Worm (Caenorhabditis elegans): ENCODE results near the gene srx-7.

The srx-7 gene

DNA sequence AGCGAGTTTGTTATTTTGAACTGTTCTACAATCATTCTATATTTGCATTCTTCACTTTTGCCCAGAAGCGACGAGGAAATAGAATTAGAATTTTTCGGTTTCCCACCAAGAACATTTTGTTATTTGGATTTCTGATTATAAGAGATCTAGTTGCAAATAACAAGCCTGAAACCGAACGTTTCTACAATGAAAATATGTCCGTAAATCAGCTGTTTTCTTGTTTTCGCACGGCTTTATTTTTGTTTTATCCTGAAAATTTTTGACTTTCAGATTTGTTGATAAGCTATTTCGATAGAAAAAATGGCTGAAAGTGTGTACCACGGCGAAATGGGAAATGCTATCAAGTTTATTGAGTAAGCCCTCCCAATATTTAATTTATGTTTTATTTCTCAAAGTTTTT lies 32.4 kb upstream of the srx-7 start, which contains the start of gene srw-108:
srw-108 (plus strand) TSS at position 301 of the 400 bp plus-strand sequence.
- TF ChIP-seq D2030.7 (GFP tag; IDR thresholded peaks at IDR 0.05) (no peak), attf-6 (GFP tag; IDR thresholded peaks at IDR 0.05) (no peak), ccch-3 (GFP tag; optimal IDR thresholded peaks at IDR 0.05) (no peak), bed-1 (GFP tag; IDR thresholded peaks at IDR 0.05) (no peak), dox-1 (GFP tag; IDR thresholded peaks at IDR 0.05) (no peak), zfh-2 (GFP tag; conservative IDR thresholded peaks at IDR 0.05) (no peak), athp-1 (tag; optimal IDR thresholded peaks at IDR 0.05) (no peak), chd-7 (tag; optimal IDR thresholded peaks at IDR 0.05) (no peak), B0019.2 (GFP tag; conservative IDR thresholded peaks at IDR 0.05) (no peak), somi-1 (GFP tag; optimal IDR thresholded peaks at IDR 0.05) (no peak), Y53F4B.3 (GFP tag; IDR thresholded peaks at IDR 0.05) (no peak), dpff-1 (tag; optimal IDR thresholded peaks at IDR 0.05) (no peak), tlf-1 (GFP tag; optimal IDR thresholded peaks at IDR 0.05) (no peak), F23B12.7 (tag; optimal IDR thresholded peaks at IDR 0.05; ENCODE audit: insufficient read depth) (no peak), hlh-12 (tag; optimal IDR thresholded peaks at IDR 0.05) (no peak), egl-44 (GFP tag; IDR thresholded peaks at IDR 0.05) (no peak), nfya-2 (GFP tag; IDR thresholded peaks at IDR 0.05) (no peak), ceh-27 (GFP tag; optimal IDR thresholded peaks at IDR 0.05) (no peak), dpl-1 (GFP tag; optimal IDR thresholded peaks at IDR 0.05) (no peak), Y56A3A.18 (GFP tag; IDR thresholded peaks at IDR 0.05) (no peak)

DNA sequence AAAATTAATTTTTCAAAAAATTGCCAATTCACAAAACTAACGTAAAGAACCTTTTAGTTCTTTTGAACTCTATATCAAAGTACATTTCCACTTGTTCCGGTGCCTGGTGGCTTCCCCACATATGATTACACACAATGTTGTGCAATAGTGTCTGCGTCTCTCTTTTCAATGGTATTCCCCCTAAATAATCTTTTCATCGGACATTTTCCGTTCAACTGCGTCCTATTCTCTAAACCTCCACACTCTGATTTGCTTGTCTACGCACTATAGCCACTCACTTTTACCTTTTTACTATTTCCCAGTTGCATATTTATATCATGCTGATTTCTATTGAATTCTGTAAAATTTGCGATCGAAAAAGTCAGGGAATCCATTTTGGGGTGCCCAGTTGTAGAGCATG lies 27.9 kb upstream of the srx-7 start, which contains the start of gene nhr-58:
nhr-58 (plus strand) TSS at position 214 of the 400 bp plus-strand sequence.
- TF ChIP-seq lin-54 (GFP tag; optimal IDR thresholded peaks at IDR 0.05): no peak
- TF ChIP-seq attf-3 (GFP tag; conservative IDR thresholded peaks at IDR 0.05): no peak
- TF ChIP-seq sea-2 (GFP tag; IDR thresholded peaks at IDR 0.05): no peak
- peak; percentile 87 for TF ChIP-seq pha-4 (tag; optimal IDR thresholded peaks at IDR 0.05)
- no peak for TF ChIP-seq snpc-4 (GFP tag; optimal IDR thresholded peaks at IDR 0.05)
- TF ChIP-seq snpc-4 (tag; optimal IDR thresholded peaks at IDR 0.05): peak in 1 of 4 experiments; percentile 6
- TF ChIP-seq B0261.1 (tag; optimal IDR thresholded peaks at IDR 0.05): no peak
- TF ChIP-seq K11D2.4 (GFP tag; IDR thresholded peaks at IDR 0.05): no peak
- no peak for TF ChIP-seq aptf-3 (GFP tag; IDR thresholded peaks at IDR 0.05)
- no peak for TF ChIP-seq lin-26 (GFP tag; IDR thresholded peaks at IDR 0.05)
- peak; percentile 15 for TF ChIP-seq ZK185.1 (tag; optimal IDR thresholded peaks at IDR 0.05; ENCODE audit: poor library complexity, severe bottlenecking)
- TF ChIP-seq lin-40 (tag; optimal IDR thresholded peaks at IDR 0.05): no peak
- TF ChIP-seq F23B12.7 (tag; optimal IDR thresholded peaks at IDR 0.05; ENCODE audit: insufficient read depth): no peak
- no peak for TF ChIP-seq hmg-20 (GFP tag; IDR thresholded peaks at IDR 0.05)
- TF ChIP-seq ccch-3 (GFP tag; optimal IDR thresholded peaks at IDR 0.05): no peak
- TF ChIP-seq ama-1 (optimal IDR thresholded peaks at IDR 0.05): no peak
- TF ChIP-seq ama-1 (GFP tag; optimal IDR thresholded peaks at IDR 0.05): no peak
- TF ChIP-seq unc-130 (GFP tag; optimal IDR thresholded peaks at IDR 0.05): no peak
- no peak for TF ChIP-seq ceh-79 (tag; optimal IDR thresholded peaks at IDR 0.05)
- TF ChIP-seq F49E8.2 (tag; optimal IDR thresholded peaks at IDR 0.05; ENCODE audit: insufficient read depth): no peak
- TF ChIP-seq tbp1 (GFP tag; optimal IDR thresholded peaks at IDR 0.05): peak; percentile 1
- TF ChIP-seq mcd-1 (GFP tag; IDR thresholded peaks at IDR 0.05): no peak
- no peak for TF ChIP-seq aptf-2 (GFP tag; conservative IDR thresholded peaks at IDR 0.05)
- TF ChIP-seq fkh-3 (tag; optimal IDR thresholded peaks at IDR 0.05): no peak
- no peak for TF ChIP-seq efl-1 (GFP tag; optimal IDR thresholded peaks at IDR 0.05)
- TF ChIP-seq bed-2 (GFP tag; IDR thresholded peaks at IDR 0.05): no peak
- no peak for TF ChIP-seq let-526 (GFP tag; IDR thresholded peaks at IDR 0.05)
- peak; percentile 36 for TF ChIP-seq atf-7 (tag; optimal IDR thresholded peaks at IDR 0.05)
- TF ChIP-seq Y53F4B.3 (GFP tag; IDR thresholded peaks at IDR 0.05): no peak
- 0 out of 2 replicates have a peak, but pooled peaks have one; percentile 14 for TF ChIP-seq ceh-40 (GFP tag; IDR thresholded peaks at IDR 0.05)
- TF ChIP-seq attf-5 (GFP tag; optimal IDR thresholded peaks at IDR 0.05): peak; percentile 59
- TF ChIP-seq nhr-80 (tag; optimal IDR thresholded peaks at IDR 0.05): peak; percentile 79
- no peak for TF ChIP-seq chd-7 (tag; optimal IDR thresholded peaks at IDR 0.05)
- no peak for TF ChIP-seq hrde-1 (tag; optimal IDR thresholded peaks at IDR 0.05; ENCODE audit: borderline replicate concordance)
